Fruit fly (Drosophila melanogaster) whole organism: ENCODE measurements around the gene CG14321.

Source experiments
- pan ChIP-seq: fragments of >200 bp; optimal IDR thresholded peaks from 2 replicates; lab custom pipeline; 2017
- psq ChIP-seq: fragments of >200 bp; optimal IDR thresholded peaks from 2 replicates; lab custom pipeline; 2017

DNA sequence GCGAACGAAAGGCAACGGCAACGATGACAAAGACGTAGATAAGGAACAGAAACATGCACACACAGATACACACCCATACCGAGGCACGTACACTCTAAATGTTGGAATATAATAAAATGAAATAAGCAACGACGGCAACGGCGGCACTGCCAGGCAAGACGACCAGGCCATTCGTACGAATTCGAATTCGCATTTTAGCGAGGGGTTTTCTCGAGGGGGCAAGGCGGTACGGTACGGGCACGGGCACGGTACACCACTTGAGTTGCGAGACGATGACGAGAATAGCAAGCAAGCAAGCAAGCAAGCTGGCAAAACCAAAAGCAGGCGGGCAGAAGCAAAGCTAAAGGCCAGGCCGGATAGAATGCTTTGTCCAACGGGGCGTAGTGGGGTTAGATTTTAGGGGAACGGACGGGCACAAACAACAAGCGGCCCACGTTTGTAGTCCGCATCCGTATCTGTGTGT lies 32.2 kb upstream of the CG14321 start:
- no peak for TF ChIP-seq pan (lab: Kevin White, UChicago)
- no peak for TF ChIP-seq psq
